Fruit fly (Drosophila melanogaster) whole organism, embryonic: ENCODE data around the gene CG43779.

Source experiments
- Atf6 ChIP-seq: fragments of 200-800 bp; sonication (Bioruptor generic); IDR thresholded peaks from 2 replicates; pipeline ENCODE4 v1.3.6; 2022; ENCODE audit warnings: missing biosample characterization, missing genetic modification characterization
- CG15073 ChIP-seq: fragments of 200-800 bp; sonication (Bioruptor generic); optimal IDR thresholded peaks from 2 replicates; lab custom pipeline; 2016; ENCODE audit warnings: missing biosample characterization, missing genetic modification characterization
- CG30403 ChIP-seq: fragments of 200-800 bp; sonication (Bioruptor generic); optimal IDR thresholded peaks from 3 replicates; lab custom pipeline; 2016; ENCODE audit warnings: missing biosample characterization, missing genetic modification characterization
- CG3065 ChIP-seq: fragments of 200-800 bp; sonication (Bioruptor generic); optimal IDR thresholded peaks from 2 replicates; lab custom pipeline; 2016; ENCODE audit warnings: missing biosample characterization, missing genetic modification characterization
- CG6683 ChIP-seq: fragments of 200-800 bp; sonication (Bioruptor generic); optimal IDR thresholded peaks from 2 replicates; lab custom pipeline; 2017; ENCODE audit warnings: missing biosample characterization, mild to moderate bottlenecking, missing genetic modification characterization, missing genetic modification reagents
- Hand ChIP-seq: fragments of 200-800 bp; sonication (Bioruptor generic); optimal IDR thresholded peaks from 2 replicates; lab custom pipeline; 2017; ENCODE audit warnings: mild to moderate bottlenecking, missing biosample characterization, missing genetic modification reagents, missing genetic modification characterization
- Myb ChIP-seq: fragments of 200-800 bp; sonication (Bioruptor generic); optimal IDR thresholded peaks from 2 replicates; lab custom pipeline; 2016; ENCODE audit warnings: missing biosample characterization, missing genetic modification characterization
- crol ChIP-seq: fragments of 200-800 bp; sonication (Bioruptor generic); IDR thresholded peaks from 2 replicates; pipeline ENCODE4 v1.3.6; 2022; ENCODE audit warnings: missing biosample characterization, missing genetic modification characterization
- gsb ChIP-seq: fragments of 200-800 bp; sonication (Bioruptor generic); IDR thresholded peaks from 2 replicates; pipeline ENCODE4 v1.3.6; 2022; ENCODE audit warnings: missing biosample characterization, missing genetic modification characterization
- gt ChIP-seq: fragments of 200-800 bp; sonication (Bioruptor generic); IDR thresholded peaks from 2 replicates; pipeline ENCODE4 v1.3.6; 2022; ENCODE audit warnings: missing biosample characterization, missing genetic modification characterization
- mirr ChIP-seq: fragments of 200-800 bp; sonication (Bioruptor generic); optimal IDR thresholded peaks from 3 replicates; lab custom pipeline; 2018; ENCODE audit warnings: missing biosample characterization, mild to moderate bottlenecking, missing genetic modification characterization
- vfl ChIP-seq: fragments of 200-800 bp; sonication (Bioruptor generic); optimal IDR thresholded peaks from 2 replicates; lab custom pipeline; 2016; ENCODE audit warnings: missing biosample characterization, missing genetic modification characterization

- TF ChIP-seq CG15073 (GFP tag; lab: Kevin White, UChicago) (no peak), gt (no peak), CG6683 (GFP tag; lab: Kevin White, UChicago) (no peak), CG30403 (GFP tag; lab: Kevin White, UChicago) (no peak), CG3065 (GFP tag; lab: Kevin White, UChicago) (no peak), vfl (GFP tag; lab: Kevin White, UChicago) (no peak), Myb (GFP tag; lab: Kevin White, UChicago) (no peak), gsb (no peak), Atf6 (GFP tag; lab: Robert Waterston, UW) (no peak), mirr (GFP tag; lab: Kevin White, UChicago) (no peak), Hand (GFP tag; lab: Kevin White, UChicago) (no peak), crol (no peak)
Observed at dm6 chr2L:13354580-13355347, 48.2 kb upstream of the CG43779 start, which contains the start of gene CG9395.
